Fruit fly (Drosophila melanogaster) whole organism, embryonic: Measurements from ENCODE around the gene qm.
A peak's percentile ranks its signal among the peaks of the same experiment; 100 is the strongest.

Experiments used
- Abd-B ChIP-seq: fragments of 200-800 bp; sonication (Bioruptor generic); optimal IDR thresholded peaks from 2 replicates; lab custom pipeline; 2018; ENCODE audit warnings: missing biosample characterization, mild to moderate bottlenecking, missing genetic modification characterization, moderate library complexity
- Aef1 ChIP-seq: fragments of 200-800 bp; sonication (Bioruptor generic); IDR thresholded peaks from 3 replicates; pipeline ENCODE4 v1.3.6; 2022; ENCODE audit warnings: missing biosample characterization, missing genetic modification characterization
- Asciz ChIP-seq: fragments of 200-800 bp; sonication (Bioruptor generic); optimal IDR thresholded peaks from 2 replicates; lab custom pipeline; 2017; ENCODE audit warnings: missing biosample characterization, mild to moderate bottlenecking, missing genetic modification characterization, missing genetic modification reagents
- C15 ChIP-seq: fragments of 200-800 bp; sonication (Bioruptor generic); IDR thresholded peaks from 3 replicates; pipeline ENCODE4 v1.3.6; 2022; ENCODE audit warnings: missing biosample characterization, missing genetic modification characterization
- CG10654 ChIP-seq: fragments of 200-800 bp; sonication (Bioruptor generic); optimal IDR thresholded peaks from 2 replicates; lab custom pipeline; 2016; ENCODE audit warnings: missing biosample characterization, missing genetic modification characterization
- CG12942 ChIP-seq: fragments of 200-800 bp; sonication (Bioruptor generic); optimal IDR thresholded peaks from 3 replicates; lab custom pipeline; 2016; ENCODE audit warnings: missing biosample characterization, missing genetic modification characterization
- CG13624 ChIP-seq: fragments of 200-800 bp; sonication (Bioruptor generic); optimal IDR thresholded peaks from 2 replicates; lab custom pipeline; 2016; ENCODE audit warnings: missing biosample characterization, missing genetic modification characterization
- CG15269 ChIP-seq: fragments of 200-800 bp; sonication (Bioruptor generic); optimal IDR thresholded peaks from 2 replicates; lab custom pipeline; 2018; ENCODE audit warnings: missing biosample characterization, mild to moderate bottlenecking, missing genetic modification characterization, moderate library complexity
- CG16863 ChIP-seq: fragments of 200-800 bp; sonication (Bioruptor generic); optimal IDR thresholded peaks from 3 replicates; lab custom pipeline; 2016; ENCODE audit warnings: missing biosample characterization, missing genetic modification characterization
- CG18476 ChIP-seq: fragments of 200-800 bp; sonication (Bioruptor generic); optimal IDR thresholded peaks from 2 replicates; lab custom pipeline; 2016; ENCODE audit warnings: missing biosample characterization, mild to moderate bottlenecking, missing genetic modification characterization
- CG30431 ChIP-seq: fragments of 200-800 bp; sonication (Bioruptor generic); optimal IDR thresholded peaks from 2 replicates; lab custom pipeline; 2017; ENCODE audit warnings: missing biosample characterization, missing genetic modification characterization
- CG34376 ChIP-seq: fragments of 200-800 bp; sonication (Bioruptor generic); optimal IDR thresholded peaks from 2 replicates; lab custom pipeline; 2018; ENCODE audit warnings: missing biosample characterization, mild to moderate bottlenecking, missing genetic modification characterization
- CG42726 ChIP-seq: fragments of 200-800 bp; sonication (Bioruptor generic); IDR thresholded peaks from 2 replicates; pipeline ENCODE4 v1.3.6; 2022; ENCODE audit warnings: missing biosample characterization, missing genetic modification characterization; ENCODE audit not compliant: partially characterized antibody
- CG4282 ChIP-seq: fragments of 200-800 bp; sonication (Bioruptor generic); optimal IDR thresholded peaks from 2 replicates; lab custom pipeline; 2016; ENCODE audit warnings: missing biosample characterization, missing genetic modification characterization
- CHES-1-like ChIP-seq: fragments of 200-800 bp; sonication (Bioruptor generic); optimal IDR thresholded peaks from 2 replicates; lab custom pipeline; 2016; ENCODE audit warnings: missing biosample characterization, missing genetic modification characterization
- CoRest ChIP-seq: fragments of 200-800 bp; sonication (Bioruptor generic); optimal IDR thresholded peaks from 3 replicates; lab custom pipeline; 2018; ENCODE audit warnings: missing biosample characterization, mild to moderate bottlenecking, missing genetic modification characterization, moderate library complexity
- D19A ChIP-seq: fragments of 200-800 bp; optimal IDR thresholded peaks from 3 replicates; lab custom pipeline; 2019; ENCODE audit warnings: missing biosample characterization, mild to moderate bottlenecking, missing genetic modification characterization, moderate library complexity
- HHEX ChIP-seq: fragments of 200-800 bp; sonication (Bioruptor generic); optimal IDR thresholded peaks from 3 replicates; lab custom pipeline; 2017; ENCODE audit warnings: missing biosample characterization, mild to moderate bottlenecking, missing genetic modification characterization, missing genetic modification reagents
- Hr51 ChIP-seq, 2 experiments: fragments of 200-800 bp; sonication (Bioruptor generic); optimal IDR thresholded peaks; 2 replicates in 1 of 2; 3 replicates in 1 of 2; lab custom pipeline; 2016 to 2018; ENCODE audit warnings: missing biosample characterization in 2 of 2, missing genetic modification characterization in 2 of 2, mild to moderate bottlenecking in 1 of 2, moderate library complexity in 1 of 2
- Meics ChIP-seq: fragments of 200-800 bp; sonication (Bioruptor generic); optimal IDR thresholded peaks from 2 replicates; lab custom pipeline; 2017; ENCODE audit warnings: missing biosample characterization, mild to moderate bottlenecking, missing genetic modification characterization
- NK7.1 ChIP-seq: fragments of 200-800 bp; sonication (Bioruptor generic); optimal IDR thresholded peaks from 3 replicates; lab custom pipeline; 2016; ENCODE audit warnings: missing biosample characterization, missing genetic modification characterization
- Nf-YB ChIP-seq: fragments of 200-800 bp; sonication (Bioruptor generic); optimal IDR thresholded peaks from 3 replicates; lab custom pipeline; 2019; ENCODE audit warnings: missing biosample characterization, mild to moderate bottlenecking, missing genetic modification characterization, moderate library complexity
- Oli ChIP-seq: fragments of 200-800 bp; sonication (Bioruptor generic); optimal IDR thresholded peaks from 2 replicates; lab custom pipeline; 2018; ENCODE audit warnings: missing biosample characterization, mild to moderate bottlenecking, missing genetic modification characterization, moderate library complexity
- Sry-β ChIP-seq: fragments of 200-800 bp; sonication (Bioruptor generic); optimal IDR thresholded peaks from 2 replicates; lab custom pipeline; 2018; ENCODE audit warnings: missing biosample characterization, mild to moderate bottlenecking, missing genetic modification characterization, moderate library complexity
- Ssrp ChIP-seq: fragments of 200-800 bp; sonication (Bioruptor generic); optimal IDR thresholded peaks from 2 replicates; lab custom pipeline; 2018; ENCODE audit warnings: missing biosample characterization, mild to moderate bottlenecking, missing genetic modification characterization, moderate library complexity
- TFAM ChIP-seq: fragments of 200-800 bp; sonication (Bioruptor generic); optimal IDR thresholded peaks from 2 replicates; lab custom pipeline; 2017; ENCODE audit warnings: missing biosample characterization, missing genetic modification characterization, inconsistent platforms
- al ChIP-seq: fragments of 200-800 bp; sonication (Bioruptor generic); IDR thresholded peaks from 2 replicates; pipeline ENCODE4 v1.3.6; 2022; ENCODE audit warnings: missing biosample characterization, missing genetic modification characterization
- aop ChIP-seq: fragments of 200-800 bp; sonication (Bioruptor generic); IDR thresholded peaks from 2 replicates; pipeline ENCODE4 v1.3.6; 2022; ENCODE audit warnings: missing biosample characterization, missing genetic modification characterization
- bcd ChIP-seq: fragments of 200-800 bp; sonication (Bioruptor generic); optimal IDR thresholded peaks from 2 replicates; lab custom pipeline; 2017; ENCODE audit warnings: missing biosample characterization, mild to moderate bottlenecking, missing genetic modification characterization
- bowl ChIP-seq: fragments of 200-800 bp; sonication (Bioruptor generic); IDR thresholded peaks from 2 replicates; pipeline ENCODE4 v1.3.6; 2022; ENCODE audit warnings: missing biosample characterization, missing genetic modification characterization
- esg ChIP-seq: fragments of 200-800 bp; sonication (Bioruptor generic); conservative IDR thresholded peaks from 2 replicates; pipeline ENCODE4 v1.3.6; 2022; ENCODE audit warnings: missing biosample characterization, missing genetic modification characterization
- eyg ChIP-seq: fragments of 200-800 bp; sonication (Bioruptor generic); optimal IDR thresholded peaks from 3 replicates; lab custom pipeline; 2016; ENCODE audit warnings: missing biosample characterization, missing genetic modification characterization
- fd64A ChIP-seq: fragments of 200-800 bp; sonication (Bioruptor generic); optimal IDR thresholded peaks from 3 replicates; lab custom pipeline; 2018; ENCODE audit warnings: missing biosample characterization, mild to moderate bottlenecking, missing genetic modification characterization
- ftz-f1 ChIP-seq: fragments of 200-800 bp; sonication (Bioruptor generic); optimal IDR thresholded peaks from 2 replicates; lab custom pipeline; 2016; ENCODE audit warnings: missing biosample characterization, missing genetic modification characterization
- ham ChIP-seq: fragments of 200-800 bp; sonication (Bioruptor generic); IDR thresholded peaks from 2 replicates; pipeline ENCODE4 v1.3.6; 2022; ENCODE audit warnings: missing biosample characterization, missing genetic modification characterization
- her ChIP-seq: fragments of 200-800 bp; sonication (Bioruptor generic); optimal IDR thresholded peaks from 2 replicates; lab custom pipeline; 2016; ENCODE audit warnings: missing biosample characterization, missing genetic modification characterization
- hkb ChIP-seq, 2 experiments: fragments of 200-800 bp in 1 of 2; fragments of >200 bp in 1 of 2; sonication (Bioruptor generic) in 1 of 2; IDR thresholded peaks in 1 of 2; optimal IDR thresholded peaks in 1 of 2; 2 replicates each; pipeline versions ENCODE4 v1.3.6 to Lab custom; 2017 to 2022; ENCODE audit warnings: missing biosample characterization in 1 of 2, missing genetic modification characterization in 1 of 2
- kah ChIP-seq: fragments of 200-800 bp; sonication (Bioruptor generic); optimal IDR thresholded peaks from 2 replicates; lab custom pipeline; 2018; ENCODE audit warnings: missing biosample characterization, mild to moderate bottlenecking, missing genetic modification characterization
- kni ChIP-seq: fragments of 200-800 bp; sonication (Bioruptor generic); optimal IDR thresholded peaks from 3 replicates; lab custom pipeline; 2017; ENCODE audit warnings: mild to moderate bottlenecking, missing biosample characterization, missing genetic modification reagents, missing genetic modification characterization
- lilli ChIP-seq: fragments of 200-800 bp; sonication (Bioruptor generic); optimal IDR thresholded peaks from 3 replicates; lab custom pipeline; 2016; ENCODE audit warnings: missing biosample characterization, missing genetic modification characterization
- lola ChIP-seq, 3 experiments: fragments of >200 bp in 2 of 3; fragments of 200-800 bp in 1 of 3; sonication (Bioruptor generic) in 1 of 3; optimal IDR thresholded peaks; 2 replicates each; lab custom pipeline; 2017 to 2019; ENCODE audit warnings: missing biosample characterization in 3 of 3, missing genetic modification characterization in 3 of 3, mild to moderate bottlenecking in 1 of 3, moderate library complexity in 1 of 3
- oc ChIP-seq: fragments of 200-800 bp; sonication (Bioruptor generic); optimal IDR thresholded peaks from 2 replicates; lab custom pipeline; 2018; ENCODE audit warnings: missing biosample characterization, mild to moderate bottlenecking, missing genetic modification characterization, moderate library complexity
- p53 ChIP-seq: fragments of 200-800 bp; sonication (Bioruptor generic); optimal IDR thresholded peaks from 2 replicates; lab custom pipeline; 2016; ENCODE audit warnings: missing biosample characterization, missing genetic modification characterization
- pnt ChIP-seq: fragments of 200-800 bp; sonication (Bioruptor generic); optimal IDR thresholded peaks from 3 replicates; lab custom pipeline; 2016; ENCODE audit warnings: missing biosample characterization, missing genetic modification characterization
- ro ChIP-seq: fragments of 200-800 bp; sonication (Bioruptor generic); IDR thresholded peaks from 2 replicates; pipeline ENCODE4 v1.3.6; 2022; ENCODE audit warnings: missing biosample characterization, missing genetic modification characterization
- row ChIP-seq: fragments of 200-800 bp; sonication (Bioruptor generic); IDR thresholded peaks from 3 replicates; pipeline ENCODE4 v1.3.6; 2022; ENCODE audit warnings: missing biosample characterization, missing genetic modification characterization
- slou ChIP-seq: fragments of 200-800 bp; sonication (Bioruptor generic); optimal IDR thresholded peaks from 3 replicates; lab custom pipeline; 2016; ENCODE audit warnings: missing biosample characterization, missing genetic modification characterization
- twi ChIP-seq: fragments of 200-800 bp; optimal IDR thresholded peaks from 2 replicates; lab custom pipeline; 2019; ENCODE audit warnings: missing biosample characterization, mild to moderate bottlenecking, missing genetic modification characterization, moderate library complexity

The qm gene

dm6 chr3L:7328567-7329253 is 19.4 kb upstream of the qm start, which contains the start of the genes mrva, CG42307 and mus312 (continued):
- TF ChIP-seq bowl (GFP tag; lab: Robert Waterston, UW) (no peak), kni (peak; percentile 30), Oli (tag; lab: Kevin White, UChicago) (peak; percentile 89), CG16863 (GFP tag; lab: Kevin White, UChicago) (no peak), al (peak; percentile 79), kah (GFP tag; lab: Kevin White, UChicago) (peak; percentile 87), CG42726 (0 out of 2 replicates have a peak, but pooled peaks have one; percentile 29), ro (peak; percentile 63), pnt (peak; percentile 18), CG30431 (GFP tag; lab: Kevin White, UChicago) (peak; percentile 56), CG12942 (peak; percentile 84), Sry-β (peak; percentile 43), CG10654 (peak; percentile 82), bcd (GFP tag; lab: Kevin White, UChicago) (peak; percentile 77), CG13624 (GFP tag; lab: Kevin White, UChicago) (peak; percentile 89), her (GFP tag; lab: Kevin White, UChicago) (peak; percentile 34), Ssrp (tag; lab: Kevin White, UChicago) (peak; percentile 93), esg (GFP tag; lab: Robert Waterston, UW) (peak; percentile 86), D19A (peak; percentile 88), Meics (GFP tag; lab: Kevin White, UChicago) (peak; percentile 85), slou (GFP tag; lab: Kevin White, UChicago) (peak; percentile 54), ham (GFP tag; lab: Robert Waterston, UW) (no peak), CG15269 (peak; percentile 95), CG18476 (peak; percentile 71), ftz-f1 (GFP tag; lab: Kevin White, UChicago) (no peak), Aef1 (GFP tag; lab: Robert Waterston, UW) (peak; percentile 76), fd64A (peak; percentile 14), hkb (optimal IDR thresholded peaks at IDR 0.05; lab: Kevin White, UChicago) (no peak), hkb (GFP tag; IDR thresholded peaks at IDR 0.05; lab: Robert Waterston, UW) (peak; percentile 63; the same call in 1 of the 2 replicates), row (GFP tag; lab: Robert Waterston, UW) (peak; percentile 96), CHES-1-like (GFP tag; lab: Kevin White, UChicago) (peak; percentile 29), aop (GFP tag; lab: Robert Waterston, UW) (no peak), CoRest (tag; lab: Kevin White, UChicago) (peak; percentile 96), CG34376 (GFP tag; lab: Kevin White, UChicago) (peak; percentile 48), eyg (GFP tag; lab: Kevin White, UChicago) (no peak), oc (peak; percentile 84), Asciz (GFP tag; lab: Kevin White, UChicago) (no peak), p53 (GFP tag; lab: Kevin White, UChicago) (no peak), CG4282 (GFP tag; lab: Kevin White, UChicago) (no peak), Hr51 (GFP tag; optimal IDR thresholded peaks at IDR 0.05; lab: Kevin White, UChicago) (peak in 1 of 2 experiments; percentile 54), NK7.1 (GFP tag; lab: Kevin White, UChicago) (no peak), lola (GFP tag; optimal IDR thresholded peaks at IDR 0.05; lab: Kevin White, UChicago) (peak in 1 of 3 experiments; percentile 92), C15 (0 out of 3 replicates have a peak, but pooled peaks have one; percentile 66), Nf-YB (GFP tag; lab: Kevin White, UChicago) (peak; percentile 77), twi (tag; lab: Kevin White, UChicago) (peak; percentile 91), lilli (GFP tag; lab: Kevin White, UChicago) (peak; percentile 78), TFAM (GFP tag; lab: Kevin White, UChicago) (no peak), Abd-B (GFP tag; lab: Kevin White, UChicago) (peak; percentile 90), HHEX (peak; percentile 88)
